Worm (Caenorhabditis elegans): ENCODE measurements around the gene Y57G7A.11.

Y57G7A.11 gene

ce11 chrII:1278350-1278749 lies 1.7 kb upstream of the Y57G7A.11 start, which contains the start of gene srz-63:
Gene srz-63 (plus strand): TSS chrII:1278650.
- peak; percentile 18 for TF ChIP-seq aha-1 (tag)

DNA sequence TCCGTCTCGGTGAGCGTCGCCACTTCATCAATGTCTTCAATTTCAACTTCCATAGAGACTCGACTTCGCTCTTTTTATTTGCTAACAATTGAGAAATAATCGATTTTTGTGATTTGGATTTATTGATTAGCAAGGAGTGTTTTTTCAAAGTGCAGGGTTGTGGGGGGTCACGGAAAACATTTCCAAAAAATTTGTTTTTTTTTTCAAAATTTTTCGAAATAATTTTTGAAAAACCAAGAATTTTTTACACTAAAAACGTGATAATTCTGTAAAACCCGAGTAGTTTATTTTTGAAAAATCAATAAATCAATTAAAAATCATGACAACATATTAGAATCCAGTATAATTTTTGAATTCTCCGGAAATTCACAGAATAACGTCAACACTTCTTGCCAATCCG lies 1.2 kb downstream of the Y57G7A.11 start, which contains the start of gene Y57G7A.5:
Gene Y57G7A.5 (minus strand): TSS at position 101 of the 400 bp plus-strand sequence.
- no peak for TF ChIP-seq nhr-11 (tag; optimal IDR thresholded peaks at IDR 0.05)
- TF ChIP-seq rbr-2 (tag; optimal IDR thresholded peaks at IDR 0.05): no peak
- TF ChIP-seq dmd-8 (GFP tag; IDR thresholded peaks at IDR 0.05): no peak

- TF ChIP-seq nhr-25 (tag; optimal IDR thresholded peaks at IDR 0.05; ENCODE audit: borderline replicate concordance, insufficient read depth): no peak
- no peak for TF ChIP-seq T26A8.4 (GFP tag; IDR thresholded peaks at IDR 0.05)
- no peak for TF ChIP-seq ceh-28 (tag; optimal IDR thresholded peaks at IDR 0.05)
- TF ChIP-seq nhr-10 (tag; optimal IDR thresholded peaks at IDR 0.05): no peak
These were observed 4.9 kb downstream of the Y57G7A.11 start, which contains the start of gene srw-66 for ce11 chrII:1271814-1272213. Gene srw-66 (minus strand): TSS chrII:1271914.

ce11 chrII:1266790-1267189 lies 9.9 kb downstream of the Y57G7A.11 start, which contains the start of gene oac-30:
Gene oac-30 (minus strand): TSS chrII:1266890.
- TF ChIP-seq nhr-102 (tag; optimal IDR thresholded peaks at IDR 0.05): no peak
- TF ChIP-seq nhr-28 (tag; optimal IDR thresholded peaks at IDR 0.05): no peak
- TF ChIP-seq hlh-30 (tag; optimal IDR thresholded peaks at IDR 0.05; ENCODE audit: insufficient read depth): no peak
- TF ChIP-seq mes-2 (tag; optimal IDR thresholded peaks at IDR 0.05; ENCODE audit: poor library complexity, severe bottlenecking): no peak
- no peak for TF ChIP-seq mxl-3 (GFP tag; optimal IDR thresholded peaks at IDR 0.05)
- no peak for TF ChIP-seq nhr-111 (GFP tag; optimal IDR thresholded peaks at IDR 0.05)
- TF ChIP-seq sdz-12 (GFP tag; optimal IDR thresholded peaks at IDR 0.05): no peak
- no peak for TF ChIP-seq lin-39 (tag; optimal IDR thresholded peaks at IDR 0.05)
- TF ChIP-seq ceh-62 (tag; optimal IDR thresholded peaks at IDR 0.05): no peak

DNA sequence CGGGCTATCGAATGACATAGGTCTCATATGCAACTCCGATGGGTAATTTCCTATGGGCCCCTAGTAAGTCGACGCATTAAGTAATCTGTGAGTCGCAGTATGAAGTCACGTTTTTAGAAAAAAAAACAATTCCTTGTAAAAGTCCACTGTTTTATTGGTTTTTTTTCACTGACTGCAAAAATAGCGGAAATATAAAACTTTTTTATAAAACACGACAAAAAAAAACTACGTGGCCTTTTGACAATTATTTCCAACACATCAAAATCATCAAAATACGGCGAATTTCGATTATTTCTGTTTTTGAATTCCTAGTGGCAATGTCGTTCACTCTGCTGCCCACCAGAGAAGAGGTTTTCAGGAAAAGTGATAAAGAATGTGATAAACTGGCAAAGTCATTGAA lies 18.0 kb downstream of the Y57G7A.11 start, which contains the start of gene clpr-2:
Gene clpr-2 (plus strand): TSS at position 301 of the 400 bp plus-strand sequence.
- TF ChIP-seq dmd-6 (GFP tag; IDR thresholded peaks at IDR 0.05) (no peak), gei-8 (GFP tag; optimal IDR thresholded peaks at IDR 0.05) (no peak), unc-39 (tag; optimal IDR thresholded peaks at IDR 0.05) (no peak), ZK337.2 (GFP tag; IDR thresholded peaks at IDR 0.05) (no peak), lin-38 (GFP tag; IDR thresholded peaks at IDR 0.05) (no peak), ceh-44 (GFP tag; IDR thresholded peaks at IDR 0.05) (no peak), nhr-102 (tag; optimal IDR thresholded peaks at IDR 0.05) (no peak), aha-1 (tag) (no peak), fkh-10 (GFP tag; optimal IDR thresholded peaks at IDR 0.05) (no peak)

- no peak for TF ChIP-seq mxl-3 (GFP tag; optimal IDR thresholded peaks at IDR 0.05)
- TF ChIP-seq unc-62 (GFP tag; optimal IDR thresholded peaks at IDR 0.05 in 1 of 2): peak in 1 of 2 experiments; percentile 93
- TF ChIP-seq unc-62 (tag; optimal IDR thresholded peaks at IDR 0.05): no peak
These were observed 19.9 kb downstream of the Y57G7A.11 start for ce11 chrII:1256742-1257141.

DNA sequence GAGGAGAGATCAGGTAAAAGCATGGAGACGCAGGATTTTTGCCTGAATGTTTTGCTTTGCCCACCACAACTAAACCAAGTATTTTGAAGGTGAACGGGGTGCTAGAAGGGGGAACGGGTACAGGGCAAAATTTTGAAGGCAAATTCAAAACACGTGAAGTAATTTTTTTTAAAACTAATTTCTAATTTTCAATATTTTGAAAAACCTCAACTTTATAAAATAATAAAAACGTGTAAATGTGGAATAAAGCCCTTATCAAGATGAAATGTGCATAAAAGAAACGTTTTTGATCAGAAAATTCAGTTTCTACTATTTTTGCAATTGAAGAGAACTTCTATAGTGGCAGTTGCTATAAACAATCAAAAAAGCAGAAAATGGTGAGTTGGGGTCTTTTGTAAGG lies 21.0 kb downstream of the Y57G7A.11 start, which contains the start of gene clec-119:
Gene clec-119 (plus strand): TSS at position 301 of the 400 bp plus-strand sequence.
- no peak for TF ChIP-seq unc-62 (GFP tag; optimal IDR thresholded peaks at IDR 0.05 in 1 of 2)
- TF ChIP-seq unc-62 (tag; optimal IDR thresholded peaks at IDR 0.05): no peak
- no peak for TF ChIP-seq ama-1 (optimal IDR thresholded peaks at IDR 0.05)
- no peak for TF ChIP-seq ztf-7 (tag; optimal IDR thresholded peaks at IDR 0.05)
- TF ChIP-seq tra-1 (GFP tag; IDR thresholded peaks at IDR 0.05): no peak
- TF ChIP-seq saeg-2 (GFP tag; IDR thresholded peaks at IDR 0.05): no peak
- TF ChIP-seq unc-39 (tag; optimal IDR thresholded peaks at IDR 0.05): no peak

All from whole organism, L4 larva.